Fruit fly (Drosophila melanogaster) whole organism, pupa: ENCODE data around the gene OS9.

Experiments used
- CG10348 ChIP-seq: fragments of 200-800 bp; sonication (Bioruptor generic); IDR thresholded peaks from 2 replicates; pipeline ENCODE4 v1.3.6; 2022; ENCODE audit warnings: missing biosample characterization, missing genetic modification characterization
- CG15710 ChIP-seq: fragments of 200-800 bp; sonication (Bioruptor generic); optimal IDR thresholded peaks from 2 replicates; lab custom pipeline; 2018; ENCODE audit warnings: missing biosample characterization, mild to moderate bottlenecking, missing genetic modification characterization, moderate library complexity
- CG34367 ChIP-seq: fragments of 200-800 bp; sonication (Bioruptor generic); optimal IDR thresholded peaks from 2 replicates; lab custom pipeline; 2018; ENCODE audit warnings: missing biosample characterization, mild to moderate bottlenecking, missing genetic modification characterization
- CG4496 ChIP-seq: fragments of 200-800 bp; sonication (Bioruptor generic); IDR thresholded peaks from 3 replicates; pipeline ENCODE4 v1.3.6; 2022; ENCODE audit warnings: missing biosample characterization, missing genetic modification characterization
- CG8301 ChIP-seq: fragments of 200-800 bp; sonication (Bioruptor generic); optimal IDR thresholded peaks from 2 replicates; lab custom pipeline; 2018; ENCODE audit warnings: missing biosample characterization, mild to moderate bottlenecking, missing genetic modification characterization
- CG9948 ChIP-seq: fragments of 200-800 bp; sonication (Bioruptor generic); optimal IDR thresholded peaks from 2 replicates; lab custom pipeline; 2018; ENCODE audit warnings: missing biosample characterization, mild to moderate bottlenecking, missing genetic modification characterization, moderate library complexity
- D1 ChIP-seq: fragments of 200-800 bp; sonication (Bioruptor generic); optimal IDR thresholded peaks from 2 replicates; lab custom pipeline; 2018; ENCODE audit warnings: missing biosample characterization, mild to moderate bottlenecking, missing genetic modification characterization, moderate library complexity
- EcR ChIP-seq: fragments of 200-800 bp; sonication (Bioruptor generic); optimal IDR thresholded peaks from 3 replicates; lab custom pipeline; 2019; ENCODE audit warnings: missing biosample characterization, missing genetic modification characterization, mild to moderate bottlenecking, moderate library complexity, missing genetic modification reagents
- Snoo ChIP-seq: fragments of 200-800 bp; sonication (Bioruptor generic); optimal IDR thresholded peaks from 3 replicates; lab custom pipeline; 2017; ENCODE audit warnings: missing biosample characterization, mild to moderate bottlenecking, missing genetic modification characterization, inconsistent platforms
- gl ChIP-seq: fragments of 200-800 bp; sonication (Bioruptor generic); optimal IDR thresholded peaks from 2 replicates; lab custom pipeline; 2018; ENCODE audit warnings: missing biosample characterization, mild to moderate bottlenecking, missing genetic modification characterization

DNA sequence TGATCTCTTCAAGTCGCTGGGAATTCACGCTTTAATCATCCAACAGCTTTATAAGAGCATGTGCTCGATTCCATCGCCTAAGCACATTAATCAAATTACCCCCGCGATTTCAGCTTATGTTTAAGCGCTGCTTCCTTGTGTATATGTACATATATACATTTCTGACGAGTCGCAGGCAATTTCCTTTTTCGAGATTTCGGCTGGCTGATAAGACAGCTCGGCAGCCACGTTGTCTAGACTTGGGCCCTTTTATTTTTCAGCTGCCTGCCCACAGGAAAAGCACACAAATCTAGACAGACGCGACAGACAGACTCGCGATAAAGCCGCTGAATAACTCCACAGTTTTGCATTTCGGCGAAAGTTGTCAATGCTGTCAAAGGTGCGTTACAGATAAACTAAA, 23.8 kb downstream of the OS9 start:
- no peak for TF ChIP-seq CG34367 (tag; lab: Kevin White, UChicago)
- TF ChIP-seq EcR = no peak
- no peak for TF ChIP-seq CG4496
- no peak for TF ChIP-seq gl (tag; lab: Kevin White, UChicago)
- no peak for TF ChIP-seq CG15710 (tag; lab: Kevin White, UChicago)
- no peak for TF ChIP-seq D1 (tag; lab: Kevin White, UChicago)
- TF ChIP-seq Snoo = no peak
- no peak for TF ChIP-seq CG9948 (tag; lab: Kevin White, UChicago)
- no peak for TF ChIP-seq CG8301 (tag; lab: Kevin White, UChicago)
- TF ChIP-seq CG10348 = no peak
